Worm (Caenorhabditis elegans) whole organism, young adult: Measurements from ENCODE around the gene tag-77.

Experiments used
- K11D2.4 ChIP-seq: fragments of 200-800 bp; sonication (Bioruptor generic); IDR thresholded peaks from 2 replicates; pipeline ENCODE4 v1.3.6; 2022; ENCODE audit warnings: missing genetic modification reagents, missing genetic modification characterization, missing compliant biosample characterization
- Y79H2A.3 ChIP-seq: fragments of 200-800 bp; sonication (Bioruptor generic); conservative IDR thresholded peaks from 2 replicates; pipeline ENCODE4 v1.3.6; 2022; ENCODE audit warnings: missing genetic modification reagents, missing genetic modification characterization, missing compliant biosample characterization
- Y95B8A.8 ChIP-seq: fragments of 200-800 bp; sonication (Bioruptor generic); IDR thresholded peaks from 2 replicates; pipeline ENCODE4 v1.3.6; 2022; ENCODE audit warnings: missing genetic modification reagents, missing genetic modification characterization, missing compliant biosample characterization
- akir-1 ChIP-seq: fragments of 200-800 bp; sonication (Bioruptor generic); optimal IDR thresholded peaks from 2 replicates; lab custom pipeline; 2018; ENCODE audit warnings: mild to moderate bottlenecking, missing genetic modification characterization, moderate library complexity, missing compliant biosample characterization
- aptf-2 ChIP-seq: fragments of 200-800 bp; sonication (Bioruptor generic); conservative IDR thresholded peaks from 2 replicates; pipeline ENCODE4 v1.3.6; 2022; ENCODE audit warnings: missing genetic modification reagents, missing genetic modification characterization, missing compliant biosample characterization
- aptf-3 ChIP-seq: fragments of 200-800 bp; sonication (Bioruptor generic); IDR thresholded peaks from 2 replicates; pipeline ENCODE4 v1.3.6; 2022; ENCODE audit warnings: missing genetic modification characterization, missing compliant biosample characterization
- attf-3 ChIP-seq: fragments of 200-800 bp; sonication (Bioruptor generic); conservative IDR thresholded peaks from 2 replicates; pipeline ENCODE4 v1.3.6; 2022; ENCODE audit warnings: missing genetic modification reagents, missing genetic modification characterization, missing compliant biosample characterization
- cebp-1 ChIP-seq, 2 experiments: fragments of 200-800 bp in 1 of 2; sonication (Bioruptor generic) in 1 of 2; sonication (generic microtip) in 1 of 2; IDR thresholded peaks in 1 of 2; optimal IDR thresholded peaks in 1 of 2; 2 replicates each; pipeline versions ENCODE4 v1.3.6 to Lab custom; 2017 to 2022; ENCODE audit warnings: missing compliant biosample characterization in 2 of 2, missing genetic modification characterization in 2 of 2, mild to moderate bottlenecking in 1 of 2, missing genetic modification reagents in 1 of 2, moderate library complexity in 1 of 2
- ceh-79 ChIP-seq: sonication (generic microtip); optimal IDR thresholded peaks from 2 replicates; lab custom pipeline; 2017; ENCODE audit warnings: mild to moderate bottlenecking, missing genetic modification characterization, missing compliant biosample characterization
- ceh-91 ChIP-seq: fragments of 200-800 bp; sonication (Bioruptor generic); IDR thresholded peaks from 2 replicates; pipeline ENCODE4 v1.3.6; 2022; ENCODE audit warnings: missing genetic modification reagents, missing genetic modification characterization, missing compliant biosample characterization
- egl-44 ChIP-seq: fragments of 200-800 bp; sonication (Bioruptor generic); IDR thresholded peaks from 2 replicates; pipeline ENCODE4 v1.3.6; 2022; ENCODE audit warnings: missing genetic modification reagents, missing genetic modification characterization, missing compliant biosample characterization
- gei-17 ChIP-seq: fragments of 200-800 bp; sonication (Bioruptor generic); optimal IDR thresholded peaks from 2 replicates; lab custom pipeline; 2018; ENCODE audit warnings: mild to moderate bottlenecking, missing genetic modification characterization, missing compliant biosample characterization
- him-1 ChIP-seq: sonication (generic microtip); optimal IDR thresholded peaks from 2 replicates; lab custom pipeline; 2016; ENCODE audit warnings: missing genotype, missing genetic modification reagents, missing genetic modification characterization, missing compliant biosample characterization
- hrde-1 ChIP-seq: sonication (generic microtip); optimal IDR thresholded peaks from 2 replicates; lab custom pipeline; 2016; ENCODE audit warnings: missing genetic modification characterization, mild to moderate bottlenecking, missing compliant biosample characterization, moderate library complexity, missing genotype, missing genetic modification reagents, borderline replicate concordance
- let-607 ChIP-seq, 2 experiments: fragments of 200-800 bp in 1 of 2; sonication (Bioruptor generic) in 1 of 2; sonication (generic microtip) in 1 of 2; optimal IDR thresholded peaks; 2 replicates each; lab custom pipeline; 2016 to 2018; ENCODE audit warnings: mild to moderate bottlenecking in 2 of 2, missing compliant biosample characterization in 2 of 2, missing genetic modification characterization in 2 of 2, moderate library complexity in 2 of 2, missing genotype in 1 of 2
- lin-54 ChIP-seq: fragments of 200-800 bp; sonication (Bioruptor generic); optimal IDR thresholded peaks from 2 replicates; lab custom pipeline; 2018; ENCODE audit warnings: mild to moderate bottlenecking, missing genetic modification characterization, missing compliant biosample characterization
- lsl-1 ChIP-seq: fragments of 200-800 bp; sonication (Bioruptor generic); optimal IDR thresholded peaks from 2 replicates; lab custom pipeline; 2018; ENCODE audit warnings: mild to moderate bottlenecking, missing genetic modification characterization, moderate library complexity, missing compliant biosample characterization
- mcd-1 ChIP-seq: fragments of 200-800 bp; sonication (Bioruptor generic); IDR thresholded peaks from 2 replicates; pipeline ENCODE4 v1.3.6; 2022; ENCODE audit warnings: missing genetic modification reagents, missing genetic modification characterization, missing compliant biosample characterization
- mel-28 ChIP-seq: sonication (generic microtip); optimal IDR thresholded peaks from 2 replicates; lab custom pipeline; 2016; ENCODE audit warnings: borderline replicate concordance, mild to moderate bottlenecking, missing genetic modification characterization, missing compliant biosample characterization
- nfya-2 ChIP-seq: fragments of 200-800 bp; sonication (Bioruptor generic); IDR thresholded peaks from 2 replicates; pipeline ENCODE4 v1.3.6; 2022; ENCODE audit warnings: missing genetic modification reagents, missing genetic modification characterization, missing compliant biosample characterization
- nhr-120 ChIP-seq: fragments of 200-800 bp; sonication (Bioruptor generic); IDR thresholded peaks from 2 replicates; pipeline ENCODE4 v1.3.6; 2022; ENCODE audit warnings: missing genetic modification characterization, missing compliant biosample characterization
- nhr-80 ChIP-seq: sonication (generic microtip); optimal IDR thresholded peaks from 2 replicates; lab custom pipeline; 2016; ENCODE audit warnings: missing genetic modification characterization, missing compliant biosample characterization
- rcor-1 ChIP-seq: fragments of 200-800 bp; sonication (Bioruptor generic); IDR thresholded peaks from 2 replicates; pipeline ENCODE4 v1.3.6; 2022; ENCODE audit warnings: missing genetic modification reagents, missing genetic modification characterization, missing compliant biosample characterization
- sptf-2 ChIP-seq: fragments of 200-800 bp; sonication (Bioruptor generic); optimal IDR thresholded peaks from 2 replicates; lab custom pipeline; 2018; ENCODE audit warnings: mild to moderate bottlenecking, missing genetic modification characterization, missing compliant biosample characterization
- tlf-1 ChIP-seq: fragments of 200-800 bp; sonication (Bioruptor generic); optimal IDR thresholded peaks from 2 replicates; lab custom pipeline; 2018; ENCODE audit warnings: mild to moderate bottlenecking, missing genetic modification characterization, missing compliant biosample characterization
- unc-130 ChIP-seq: sonication (generic microtip); optimal IDR thresholded peaks from 2 replicates; lab custom pipeline; 2016; ENCODE audit warnings: missing genetic modification reagents, missing genetic modification characterization, missing compliant biosample characterization
- ztf-28 ChIP-seq: fragments of 200-800 bp; sonication (Bioruptor generic); IDR thresholded peaks from 2 replicates; pipeline ENCODE4 v1.3.6; 2022; ENCODE audit warnings: missing genetic modification reagents, missing genetic modification characterization, missing compliant biosample characterization
- ztf-3 ChIP-seq: fragments of 200-800 bp; sonication (Bioruptor generic); optimal IDR thresholded peaks from 2 replicates; lab custom pipeline; 2018; ENCODE audit warnings: mild to moderate bottlenecking, missing genetic modification characterization, missing compliant biosample characterization

Gene tag-77

DNA sequence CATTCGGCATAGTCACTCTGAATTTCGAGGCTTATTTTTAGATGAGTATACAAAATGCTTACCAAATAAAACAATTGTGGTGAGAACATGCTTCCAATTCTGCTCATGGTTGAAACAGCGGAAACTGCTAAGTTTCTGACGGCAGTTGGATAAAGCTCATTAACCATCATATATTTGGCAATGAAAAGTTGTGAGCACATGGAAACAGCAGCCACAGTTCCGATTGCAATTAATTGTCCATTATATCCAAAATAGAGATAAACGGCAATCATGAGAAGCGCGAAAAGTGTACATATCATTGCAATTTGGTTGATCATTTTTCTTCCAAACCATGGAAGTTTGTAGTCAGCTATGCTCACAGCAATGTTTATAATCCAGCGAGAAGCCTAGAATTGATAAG is 49.2 kb downstream of the tag-77 start:
- TF ChIP-seq nfya-2 (GFP tag; lab: Robert Waterston, UW) (no peak), tlf-1 (GFP tag; lab: Kevin White, UChicago) (no peak), sptf-2 (GFP tag; lab: Kevin White, UChicago) (no peak), unc-130 (GFP tag; lab: Kevin White, UChicago) (no peak), aptf-2 (GFP tag; lab: Robert Waterston, UW) (no peak), Y79H2A.3 (GFP tag; lab: Robert Waterston, UW) (no peak), akir-1 (GFP tag; lab: Kevin White, UChicago) (no peak), rcor-1 (GFP tag; lab: Robert Waterston, UW) (no peak), aptf-3 (GFP tag; lab: Robert Waterston, UW) (no peak)

- TF ChIP-seq ceh-79 (tag; lab: Kevin White, UChicago) (no peak), aptf-2 (GFP tag; lab: Robert Waterston, UW) (no peak), ztf-28 (GFP tag; lab: Robert Waterston, UW) (no peak), ceh-91 (no peak), hrde-1 (tag; lab: Kevin White, UChicago) (no peak), mel-28 (tag; lab: Kevin White, UChicago) (no peak), K11D2.4 (GFP tag; lab: Robert Waterston, UW) (no peak), egl-44 (GFP tag; lab: Robert Waterston, UW) (no peak), gei-17 (GFP tag; lab: Kevin White, UChicago) (no peak)
- TF ChIP-seq, all 124 proteins: peak for 0
These were observed 50.1 kb downstream of the tag-77 start, which contains the start of gene ant-1.4 for ce11 chrIV:8460208-8460607. Gene ant-1.4, minus strand, starts transcription at chrIV:8460308.

- TF ChIP-seq him-1 (tag; lab: Kevin White, UChicago) (no peak), ztf-28 (GFP tag; lab: Robert Waterston, UW) (no peak), mcd-1 (GFP tag; lab: Robert Waterston, UW) (no peak), cebp-1 (GFP tag; IDR thresholded peaks at IDR 0.05; lab: Robert Waterston, UW) (no peak), cebp-1 (tag; optimal IDR thresholded peaks at IDR 0.05; lab: Kevin White, UChicago) (no peak), attf-3 (GFP tag; lab: Robert Waterston, UW) (peak; percentile 82), ceh-91 (no peak), nhr-120 (GFP tag; lab: Robert Waterston, UW) (no peak), lin-54 (GFP tag; lab: Kevin White, UChicago) (no peak), ceh-79 (tag; lab: Kevin White, UChicago) (no peak), lsl-1 (GFP tag; lab: Kevin White, UChicago) (peak; percentile 25), ztf-3 (GFP tag; lab: Kevin White, UChicago) (no peak)
- TF ChIP-seq, all 124 proteins: peak for 2
These were observed 53.4 kb downstream of the tag-77 start, which contains the start of gene syx-4 for ce11 chrIV:8456899-8457298. Gene syx-4, plus strand, starts transcription at chrIV:8457280.

ce11 chrIV:8454076-8454475 is 56.3 kb downstream of the tag-77 start:
- TF ChIP-seq let-607 (tag; optimal IDR thresholded peaks at IDR 0.05; lab: Kevin White, UChicago) = no peak
- no peak for TF ChIP-seq Y95B8A.8 (GFP tag; lab: Robert Waterston, UW)
- TF ChIP-seq nhr-80 (tag; lab: Kevin White, UChicago) = peak; percentile 3
